Worm (Caenorhabditis elegans) whole organism, L1 larva: ENCODE data around the gene R12C12.5.

Source experiments
- dpl-1 ChIP-seq, 3 experiments: fragments of 150-350 bp in 2 of 3; sonication (generic microtip) in 1 of 3; optimal IDR thresholded peaks; 2 replicates each; lab custom pipeline; 2014 to 2017; ENCODE audit warnings: missing biosample characterization in 3 of 3, missing genetic modification characterization in 3 of 3, missing genetic modification reagents in 3 of 3
- lin-15B ChIP-seq: fragments of 150-350 bp; sonication (generic microtip); optimal IDR thresholded peaks from 3 replicates; lab custom pipeline; 2014; ENCODE audit warnings: missing biosample characterization, missing genetic modification characterization
- lir-3 ChIP-seq: sonication (generic microtip); optimal IDR thresholded peaks from 2 replicates; lab custom pipeline; 2016; ENCODE audit warnings: mild to moderate bottlenecking, missing genetic modification characterization, moderate library complexity, missing compliant biosample characterization; ENCODE audit not compliant: poor library complexity
- lsy-2 ChIP-seq, 2 experiments: fragments of 150-350 bp; optimal IDR thresholded peaks; 2 replicates each; lab custom pipeline; 2014; ENCODE audit warnings: missing biosample characterization in 2 of 2, missing genetic modification characterization in 2 of 2
- mdl-1 ChIP-seq, 2 experiments: fragments of 150-350 bp; optimal IDR thresholded peaks; 2 replicates each; lab custom pipeline; 2014 to 2017; ENCODE audit warnings: missing biosample characterization in 2 of 2, missing genetic modification characterization in 2 of 2, inconsistent platforms in 1 of 2
- nhr-11 ChIP-seq: fragments of 150-350 bp; optimal IDR thresholded peaks from 2 replicates; lab custom pipeline; 2014; ENCODE audit warnings: missing biosample characterization, missing genetic modification characterization
- nhr-237 ChIP-seq: fragments of 150-350 bp; optimal IDR thresholded peaks from 2 replicates; lab custom pipeline; 2014; ENCODE audit warnings: missing biosample characterization, missing genetic modification characterization
- skn-1 ChIP-seq: fragments of 150-350 bp; optimal IDR thresholded peaks from 2 replicates; lab custom pipeline; 2014; ENCODE audit warnings: missing biosample characterization, missing genetic modification characterization
- snpc-4 ChIP-seq: fragments of 150-350 bp; optimal IDR thresholded peaks from 2 replicates; lab custom pipeline; 2014; ENCODE audit warnings: missing biosample characterization, missing genetic modification characterization
- unc-130 ChIP-seq: fragments of 150-350 bp; optimal IDR thresholded peaks from 2 replicates; lab custom pipeline; 2017; ENCODE audit warnings: missing biosample characterization, missing genetic modification characterization, inconsistent platforms
- zag-1 ChIP-seq: fragments of 150-350 bp; optimal IDR thresholded peaks from 2 replicates; lab custom pipeline; 2014; ENCODE audit warnings: missing biosample characterization, missing genetic modification characterization
- ztf-11 ChIP-seq, 2 experiments: sonication (generic microtip); optimal IDR thresholded peaks; 2 replicates each; lab custom pipeline; 2016 to 2017; ENCODE audit warnings: missing genetic modification characterization in 2 of 2, missing biosample characterization in 1 of 2, missing compliant biosample characterization in 1 of 2

ce11 chrII:6010544-6010943, 34.4 kb downstream of the R12C12.5 start, which contains the start of gene ins-20:
- TF ChIP-seq skn-1 (tag; lab: Kevin White, UChicago) (no peak), mdl-1 (tag; optimal IDR thresholded peaks at IDR 0.05; lab: Kevin White, UChicago) (no peak), lir-3 (tag; lab: Kevin White, UChicago) (no peak), dpl-1 (GFP tag; optimal IDR thresholded peaks at IDR 0.05; lab: Kevin White, UChicago) (no peak), snpc-4 (tag; lab: Kevin White, UChicago) (no peak), lsy-2 (tag; optimal IDR thresholded peaks at IDR 0.05; lab: Kevin White, UChicago) (no peak), nhr-11 (no peak), nhr-237 (tag; lab: Kevin White, UChicago) (no peak), unc-130 (tag; lab: Kevin White, UChicago) (no peak), ztf-11 (tag; optimal IDR thresholded peaks at IDR 0.05; lab: Kevin White, UChicago) (no peak), lin-15B (no peak), zag-1 (no peak)
